Worm (Caenorhabditis elegans) whole organism, L4 larva: ENCODE data around the gene ZC455.1.

Experiments
- T20F7.1 ChIP-seq: fragments of 200-800 bp; sonication (Bioruptor generic); optimal IDR thresholded peaks from 2 replicates; lab custom pipeline; 2018; ENCODE audit warnings: mild to moderate bottlenecking, missing genetic modification characterization, missing compliant biosample characterization
- Y105C5A.15 ChIP-seq: fragments of 200-800 bp; sonication (Bioruptor generic); IDR thresholded peaks from 2 replicates; pipeline ENCODE4 v1.3.6; 2022; ENCODE audit warnings: missing genetic modification characterization, missing compliant biosample characterization
- Y48G9A.11 ChIP-seq: fragments of 200-800 bp; sonication (Bioruptor generic); IDR thresholded peaks from 2 replicates; pipeline ENCODE4 v1.3.6; 2022; ENCODE audit warnings: missing genetic modification reagents, missing genetic modification characterization, missing compliant biosample characterization
- ZK337.2 ChIP-seq: fragments of 200-800 bp; sonication (Bioruptor generic); IDR thresholded peaks from 2 replicates; pipeline ENCODE4 v1.3.6; 2022; ENCODE audit warnings: missing genetic modification reagents, missing genetic modification characterization, missing compliant biosample characterization
- ZK546.5 ChIP-seq, 2 experiments: sonication (generic microtip); optimal IDR thresholded peaks; 2 replicates each; lab custom pipeline; 2017; ENCODE audit warnings: missing biosample characterization in 2 of 2, missing genetic modification characterization in 2 of 2
- ceh-32 ChIP-seq: sonication (generic microtip); optimal IDR thresholded peaks from 2 replicates; lab custom pipeline; 2016; ENCODE audit warnings: mild to moderate bottlenecking, missing genetic modification characterization, missing compliant biosample characterization; ENCODE audit not compliant: poor library complexity
- ctbp-1 ChIP-seq: fragments of 200-800 bp; sonication (Bioruptor generic); IDR thresholded peaks from 2 replicates; pipeline ENCODE4 v1.3.6; 2022; ENCODE audit warnings: missing genetic modification reagents, missing genetic modification characterization, missing compliant biosample characterization
- daf-16 ChIP-seq, 3 experiments: sonication (generic microtip); optimal IDR thresholded peaks; 2 replicates each; lab custom pipeline; 2016 to 2017; ENCODE audit warnings: missing genetic modification characterization in 3 of 3, missing genetic modification reagents in 3 of 3, mild to moderate bottlenecking in 2 of 3, missing compliant biosample characterization in 2 of 3, missing biosample characterization in 1 of 3, moderate library complexity in 1 of 3
- dmd-6 ChIP-seq: fragments of 200-800 bp; sonication (Bioruptor generic); IDR thresholded peaks from 2 replicates; pipeline ENCODE4 v1.3.6; 2022; ENCODE audit warnings: missing genetic modification reagents, missing genetic modification characterization, missing compliant biosample characterization
- dve-1 ChIP-seq: sonication (generic microtip); optimal IDR thresholded peaks from 2 replicates; lab custom pipeline; 2017; ENCODE audit warnings: antibody characterized with exemption, mild to moderate bottlenecking, missing genetic modification characterization, missing compliant biosample characterization; ENCODE audit not compliant: insufficient read depth
- fkh-10 ChIP-seq: fragments of 150-350 bp; optimal IDR thresholded peaks from 2 replicates; lab custom pipeline; 2014; ENCODE audit warnings: missing biosample characterization, missing genetic modification reagents, missing genetic modification characterization
- fos-1 ChIP-seq: fragments of 150-350 bp; optimal IDR thresholded peaks from 2 replicates; lab custom pipeline; 2014; ENCODE audit warnings: missing biosample characterization, missing genetic modification characterization
- hlh-11 ChIP-seq: fragments of 200-800 bp; sonication (Bioruptor generic); optimal IDR thresholded peaks from 2 replicates; lab custom pipeline; 2018; ENCODE audit warnings: mild to moderate bottlenecking, missing genetic modification characterization, missing compliant biosample characterization
- hlh-30 ChIP-seq: sonication (generic microtip); optimal IDR thresholded peaks from 2 replicates; lab custom pipeline; 2017; ENCODE audit warnings: antibody characterized with exemption, mild to moderate bottlenecking, missing genetic modification characterization, missing compliant biosample characterization; ENCODE audit not compliant: insufficient read depth
- lin-15B ChIP-seq: fragments of 150-350 bp; sonication (generic microtip); optimal IDR thresholded peaks from 3 replicates; lab custom pipeline; 2014; ENCODE audit warnings: missing biosample characterization, missing genetic modification characterization
- lsy-2 ChIP-seq, 2 experiments: fragments of 150-350 bp in 1 of 2; sonication (generic microtip) in 1 of 2; optimal IDR thresholded peaks; 2 replicates each; lab custom pipeline; 2014 to 2017; ENCODE audit warnings: missing biosample characterization in 2 of 2, missing genetic modification characterization in 2 of 2
- madf-9 ChIP-seq: fragments of 200-800 bp; sonication (Bioruptor generic); conservative IDR thresholded peaks from 2 replicates; pipeline ENCODE4 v1.3.6; 2022; ENCODE audit warnings: missing genetic modification reagents, missing genetic modification characterization, missing compliant biosample characterization
- mes-2 ChIP-seq: sonication (generic microtip); optimal IDR thresholded peaks from 2 replicates; lab custom pipeline; 2016; ENCODE audit warnings: missing genotype, mild to moderate bottlenecking, missing genetic modification characterization, missing compliant biosample characterization; ENCODE audit not compliant: poor library complexity, severe bottlenecking
- nhr-10 ChIP-seq: fragments of 150-350 bp; optimal IDR thresholded peaks from 2 replicates; lab custom pipeline; 2014; ENCODE audit warnings: missing biosample characterization, missing genetic modification characterization
- nhr-28 ChIP-seq: fragments of 150-350 bp; optimal IDR thresholded peaks from 2 replicates; lab custom pipeline; 2014; ENCODE audit warnings: missing biosample characterization, missing genetic modification characterization
- nhr-41 ChIP-seq: fragments of 200-800 bp; sonication (Bioruptor generic); IDR thresholded peaks from 2 replicates; pipeline ENCODE4 v1.3.6; 2022; ENCODE audit warnings: missing genetic modification reagents, missing genetic modification characterization, missing compliant biosample characterization
- nhr-48 ChIP-seq: sonication (generic microtip); optimal IDR thresholded peaks from 2 replicates; lab custom pipeline; 2016; ENCODE audit warnings: mild to moderate bottlenecking, missing genetic modification characterization, missing compliant biosample characterization
- nhr-77 ChIP-seq: fragments of 150-350 bp; optimal IDR thresholded peaks from 2 replicates; lab custom pipeline; 2014; ENCODE audit warnings: missing biosample characterization, missing genetic modification characterization
- pha-4 ChIP-seq, 2 experiments: fragments of 150-350 bp in 1 of 2; fragments of 200-800 bp in 1 of 2; sonication (Bioruptor generic) in 1 of 2; IDR thresholded peaks in 1 of 2; optimal IDR thresholded peaks in 1 of 2; 2 replicates each; pipeline versions ENCODE4 v1.3.6 to Lab custom; 2014 to 2022; ENCODE audit warnings: missing genetic modification characterization in 2 of 2, missing genetic modification reagents in 2 of 2, missing biosample characterization in 1 of 2, missing compliant biosample characterization in 1 of 2
- php-3 ChIP-seq: fragments of 200-800 bp; sonication (Bioruptor generic); IDR thresholded peaks from 2 replicates; pipeline ENCODE4 v1.3.6; 2022; ENCODE audit warnings: missing genetic modification reagents, missing genetic modification characterization, missing compliant biosample characterization
- pqm-1 ChIP-seq: sonication (generic microtip); optimal IDR thresholded peaks from 2 replicates; lab custom pipeline; 2017; ENCODE audit warnings: missing biosample characterization, missing genetic modification characterization
- snpc-1.2 ChIP-seq: fragments of 200-800 bp; sonication (Bioruptor generic); IDR thresholded peaks from 2 replicates; pipeline ENCODE4 v1.3.6; 2022; ENCODE audit warnings: missing genetic modification reagents, missing genetic modification characterization, missing compliant biosample characterization
- tra-1 ChIP-seq: fragments of 200-800 bp; sonication (Bioruptor generic); IDR thresholded peaks from 2 replicates; pipeline ENCODE4 v1.3.6; 2022; ENCODE audit warnings: missing genetic modification reagents, missing genetic modification characterization, missing compliant biosample characterization
- unc-62 ChIP-seq, 3 experiments: fragments of 150-350 bp in 1 of 3; sonication (generic microtip); optimal IDR thresholded peaks in 2 of 3; peaks in 1 of 3; 1 replicate in 1 of 3; 2 replicates in 2 of 3; lab custom pipeline; 2014 to 2017; ENCODE audit warnings: missing biosample characterization in 3 of 3, missing genetic modification characterization in 3 of 3, missing genetic modification reagents in 3 of 3, missing genotype in 1 of 3
- ztf-11 ChIP-seq: fragments of 150-350 bp; optimal IDR thresholded peaks from 2 replicates; lab custom pipeline; 2014; ENCODE audit warnings: missing biosample characterization, missing genetic modification characterization

ZC455.1 gene

DNA sequence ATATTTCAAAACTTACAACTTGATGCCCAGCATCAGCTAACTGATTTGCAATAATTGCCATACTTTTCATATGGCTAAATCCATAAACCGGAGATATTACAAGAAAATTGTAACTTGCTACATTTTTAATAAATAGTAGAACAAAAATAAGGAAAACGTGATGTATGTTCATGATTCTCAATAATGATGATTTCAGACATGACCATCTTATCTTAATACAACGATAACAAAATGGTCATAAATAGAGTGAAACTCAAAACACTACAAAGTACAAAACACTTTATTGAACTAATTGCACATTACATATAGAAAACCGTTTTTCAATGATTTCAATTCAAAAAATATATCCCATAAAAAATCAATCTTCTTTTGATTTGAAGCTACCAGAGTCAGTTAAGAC is 19.4 kb downstream of the ZC455.1 start, which contains the start of gene ugt-5 (continued):
- TF ChIP-seq dve-1 (tag; lab: Kevin White, UChicago) (peak; percentile 34), ztf-11 (no peak), Y105C5A.15 (GFP tag; lab: Robert Waterston, UW) (no peak)

ce11 chrV:12795196-12795595 is 21.9 kb downstream of the ZC455.1 start, which contains the start of gene ugt-4:
Gene ugt-4 (minus strand): TSS chrV:12795336.
- no peak for TF ChIP-seq fos-1 (tag; lab: Kevin White, UChicago)
- TF ChIP-seq php-3 (GFP tag; lab: Robert Waterston, UW), result 0 out of 2 replicates have a peak, but pooled peaks have one; percentile 6
- peak; percentile 67 for TF ChIP-seq dve-1 (tag; lab: Kevin White, UChicago)
- TF ChIP-seq madf-9, result no peak
- peak; percentile 75 for TF ChIP-seq nhr-28 (tag; lab: Kevin White, UChicago)
- peak; percentile 52 for TF ChIP-seq T20F7.1 (GFP tag; lab: Kevin White, UChicago)
- peak; percentile 65 for TF ChIP-seq hlh-30 (tag; lab: Kevin White, UChicago)
- peak; percentile 49 for TF ChIP-seq pqm-1 (tag; lab: Kevin White, UChicago)
- peak; percentile 53 for TF ChIP-seq nhr-77 (tag; lab: Kevin White, UChicago)
- TF ChIP-seq lin-15B (tag; lab: Kevin White, UChicago), result no peak
- no peak for TF ChIP-seq daf-16 (GFP tag; optimal IDR thresholded peaks at IDR 0.05; lab: Kevin White, UChicago)
- TF ChIP-seq daf-16 (tag; optimal IDR thresholded peaks at IDR 0.05; lab: Kevin White, UChicago), result peak; percentile 35
- TF ChIP-seq nhr-10, result no peak
- TF ChIP-seq Y48G9A.11 (GFP tag; lab: Robert Waterston, UW), result no peak
- TF ChIP-seq unc-62 (GFP tag; optimal IDR thresholded peaks at IDR 0.05 in 1 of 2; lab: Kevin White, UChicago), result peak in 1 of 2 experiments; percentile 80
- no peak for TF ChIP-seq unc-62 (tag; optimal IDR thresholded peaks at IDR 0.05; lab: Kevin White, UChicago)
- no peak for TF ChIP-seq snpc-1.2
- TF ChIP-seq mes-2 (tag; lab: Kevin White, UChicago), result no peak
- TF ChIP-seq dmd-6 (GFP tag; lab: Robert Waterston, UW), result peak; percentile 61; the same call in 1 of the 2 replicates
- TF ChIP-seq ctbp-1 (GFP tag; lab: Robert Waterston, UW), result no peak
- TF ChIP-seq lsy-2 (tag; optimal IDR thresholded peaks at IDR 0.05; lab: Kevin White, UChicago), result no peak
- TF ChIP-seq ceh-32 (tag; lab: Kevin White, UChicago), result no peak
- TF ChIP-seq hlh-11 (tag; lab: Kevin White, UChicago), result peak; percentile 65
- TF ChIP-seq pha-4 (GFP tag; IDR thresholded peaks at IDR 0.05; lab: Robert Waterston, UW), result no peak
- no peak for TF ChIP-seq pha-4 (tag; optimal IDR thresholded peaks at IDR 0.05; lab: Kevin White, UChicago)

- TF ChIP-seq nhr-28 (tag; lab: Kevin White, UChicago) (peak; percentile 29), fkh-10 (GFP tag; lab: Kevin White, UChicago) (no peak), ZK546.5 (tag; optimal IDR thresholded peaks at IDR 0.05; lab: Kevin White, UChicago) (no peak), dve-1 (tag; lab: Kevin White, UChicago) (peak; percentile 38), hlh-11 (tag; lab: Kevin White, UChicago) (peak; percentile 34)
- TF ChIP-seq, all 104 proteins: peak for 3
These were observed 22.6 kb downstream of the ZC455.1 start for ce11 chrV:12795927-12796326.

DNA sequence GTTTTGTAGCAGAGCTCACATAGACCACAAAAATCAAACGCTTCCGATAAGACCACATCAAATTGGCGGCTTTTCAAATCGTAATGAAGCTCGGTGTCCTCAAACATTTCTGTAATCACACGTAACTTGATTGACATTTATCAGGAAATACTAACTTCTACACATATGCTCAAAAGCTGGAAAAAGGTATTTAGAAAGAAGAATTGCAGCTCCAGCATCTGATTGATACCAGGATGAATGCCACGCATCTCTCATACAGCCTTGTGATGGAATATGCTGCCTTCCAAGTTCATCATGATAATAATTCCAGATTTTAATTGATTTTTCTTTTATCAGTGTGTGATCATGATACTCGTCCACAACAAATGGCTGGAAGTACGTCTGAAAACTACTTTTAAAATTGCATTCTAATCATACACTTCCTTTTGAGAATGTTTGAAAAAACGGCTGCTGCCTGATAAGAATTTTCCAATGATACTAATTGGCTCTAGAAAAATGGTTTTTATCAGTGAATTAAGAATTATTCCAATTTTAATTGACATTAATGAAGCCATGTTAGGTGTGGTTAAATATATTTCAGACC is 23.7 kb downstream of the ZC455.1 start:
- TF ChIP-seq ZK337.2 (GFP tag; lab: Robert Waterston, UW), result no peak
- no peak for TF ChIP-seq ceh-32 (tag; lab: Kevin White, UChicago)
- TF ChIP-seq pqm-1 (tag; lab: Kevin White, UChicago), result peak; percentile 52
- peak; percentile 53 for TF ChIP-seq nhr-48
- peak in 1 of 2 experiments; percentile 83 for TF ChIP-seq unc-62 (GFP tag; optimal IDR thresholded peaks at IDR 0.05 in 1 of 2; lab: Kevin White, UChicago)
- no peak for TF ChIP-seq unc-62 (tag; optimal IDR thresholded peaks at IDR 0.05; lab: Kevin White, UChicago)
- no peak for TF ChIP-seq nhr-41 (GFP tag; lab: Robert Waterston, UW)
- peak; percentile 21 for TF ChIP-seq dve-1 (tag; lab: Kevin White, UChicago)
- TF ChIP-seq tra-1, result 0 out of 2 replicates have a peak, but pooled peaks have one; percentile 36
- peak; percentile 81 for TF ChIP-seq dmd-6 (GFP tag; lab: Robert Waterston, UW)
